Worm (Caenorhabditis elegans) whole organism, L1 larva: Measurements from ENCODE around the gene srr-10.
A peak's percentile ranks its signal among the peaks of the same experiment; 100 is the strongest.

Experiments
- C04F5.9 ChIP-seq: sonication (generic microtip); optimal IDR thresholded peaks from 2 replicates; lab custom pipeline; 2016; ENCODE audit warnings: missing genetic modification characterization, missing compliant biosample characterization
- Y116A8C.19 ChIP-seq: sonication (generic microtip); optimal IDR thresholded peaks from 2 replicates; lab custom pipeline; 2016; ENCODE audit warnings: missing compliant biosample characterization, missing genetic modification characterization, borderline replicate concordance
- aha-1 ChIP-seq: fragments of 150-350 bp; optimal IDR thresholded peaks from 2 replicates; lab custom pipeline; 2014; ENCODE audit warnings: missing biosample characterization, missing genetic modification characterization
- ama-1 ChIP-seq: fragments of 150-350 bp; optimal IDR thresholded peaks from 2 replicates; lab custom pipeline; 2014
- blmp-1 ChIP-seq: fragments of 150-350 bp; optimal IDR thresholded peaks from 2 replicates; lab custom pipeline; 2014; ENCODE audit warnings: missing biosample characterization, missing genetic modification characterization
- ceh-82 ChIP-seq, 3 experiments: fragments of 150-350 bp in 1 of 3; sonication (generic microtip) in 2 of 3; optimal IDR thresholded peaks; 2 replicates each; lab custom pipeline; 2014 to 2017; ENCODE audit warnings: missing biosample characterization in 3 of 3, missing genetic modification characterization in 3 of 3
- ceh-90 ChIP-seq: sonication (generic microtip); optimal IDR thresholded peaks from 2 replicates; lab custom pipeline; 2016; ENCODE audit warnings: missing genetic modification characterization, missing compliant biosample characterization
- dsc-1 ChIP-seq: sonication (generic microtip); optimal IDR thresholded peaks from 2 replicates; lab custom pipeline; 2016; ENCODE audit warnings: mild to moderate bottlenecking, missing genetic modification characterization, missing compliant biosample characterization
- efl-1 ChIP-seq, 4 experiments: fragments of 150-350 bp; optimal IDR thresholded peaks in 3 of 4; peaks in 1 of 4; 1 replicate in 1 of 4; 2 replicates in 3 of 4; lab custom pipeline; 2014; ENCODE audit warnings: missing biosample characterization in 2 of 4, missing genetic modification characterization in 2 of 4, missing genetic modification reagents in 2 of 4
- efl-3 ChIP-seq: fragments of 200-800 bp; sonication (Bioruptor generic); optimal IDR thresholded peaks from 2 replicates; lab custom pipeline; 2018; ENCODE audit warnings: mild to moderate bottlenecking, missing genetic modification characterization, missing compliant biosample characterization
- egl-27 ChIP-seq, 2 experiments: fragments of 150-350 bp in 1 of 2; sonication (generic microtip); optimal IDR thresholded peaks; 3 replicates each; lab custom pipeline; 2017 to 2018; ENCODE audit warnings: missing biosample characterization in 2 of 2, missing genetic modification characterization in 2 of 2, missing genetic modification reagents in 2 of 2
- elt-2 ChIP-seq: sonication (generic microtip); optimal IDR thresholded peaks from 2 replicates; lab custom pipeline; 2016; ENCODE audit warnings: missing genetic modification characterization, mild to moderate bottlenecking, inconsistent platforms, missing compliant biosample characterization, missing genetic modification reagents
- ets-5 ChIP-seq: fragments of 200-800 bp; sonication (Bioruptor generic); IDR thresholded peaks from 2 replicates; pipeline ENCODE4 v1.3.6; 2022; ENCODE audit warnings: missing genetic modification characterization, missing compliant biosample characterization
- fos-1 ChIP-seq: fragments of 150-350 bp; optimal IDR thresholded peaks from 2 replicates; lab custom pipeline; 2014; ENCODE audit warnings: missing biosample characterization, missing genetic modification characterization
- grh-1 ChIP-seq: fragments of 200-800 bp; sonication (Bioruptor generic); IDR thresholded peaks from 2 replicates; pipeline ENCODE4 v1.3.6; 2022; ENCODE audit warnings: missing genetic modification reagents, missing genetic modification characterization, missing compliant biosample characterization
- hlh-17 ChIP-seq: fragments of 200-800 bp; sonication (Bioruptor generic); optimal IDR thresholded peaks from 2 replicates; lab custom pipeline; 2018; ENCODE audit warnings: missing genetic modification characterization, mild to moderate bottlenecking, missing compliant biosample characterization, moderate library complexity, borderline replicate concordance
- hpl-2 ChIP-seq: fragments of 150-350 bp; optimal IDR thresholded peaks from 2 replicates; lab custom pipeline; 2014; ENCODE audit warnings: missing biosample characterization, missing genetic modification reagents, missing genetic modification characterization
- irx-1 ChIP-seq: sonication (generic microtip); optimal IDR thresholded peaks from 2 replicates; lab custom pipeline; 2016; ENCODE audit warnings: missing genetic modification characterization, missing compliant biosample characterization
- jun-1 ChIP-seq: fragments of 150-350 bp; optimal IDR thresholded peaks from 2 replicates; lab custom pipeline; 2014; ENCODE audit warnings: missing biosample characterization, missing genetic modification reagents, missing genetic modification characterization
- lin-13 ChIP-seq: fragments of 150-350 bp; optimal IDR thresholded peaks from 2 replicates; lab custom pipeline; 2014; ENCODE audit warnings: missing biosample characterization, missing genetic modification reagents, missing genetic modification characterization
- lin-39 ChIP-seq: fragments of 150-350 bp; optimal IDR thresholded peaks from 2 replicates; lab custom pipeline; 2014; ENCODE audit warnings: missing biosample characterization, missing genetic modification reagents, missing genetic modification characterization
- lir-3 ChIP-seq: sonication (generic microtip); optimal IDR thresholded peaks from 2 replicates; lab custom pipeline; 2016; ENCODE audit warnings: mild to moderate bottlenecking, missing genetic modification characterization, moderate library complexity, missing compliant biosample characterization; ENCODE audit not compliant: poor library complexity
- lsy-2 ChIP-seq, 2 experiments: fragments of 150-350 bp; optimal IDR thresholded peaks; 2 replicates each; lab custom pipeline; 2014; ENCODE audit warnings: missing biosample characterization in 2 of 2, missing genetic modification characterization in 2 of 2
- mab-9 ChIP-seq: fragments of 200-800 bp; sonication (Bioruptor generic); IDR thresholded peaks from 2 replicates; pipeline ENCODE4 v1.3.6; 2022; ENCODE audit warnings: missing genetic modification reagents, missing genetic modification characterization, missing compliant biosample characterization
- mdl-1 ChIP-seq, 2 experiments: fragments of 150-350 bp; optimal IDR thresholded peaks; 2 replicates each; lab custom pipeline; 2014 to 2017; ENCODE audit warnings: missing biosample characterization in 2 of 2, missing genetic modification characterization in 2 of 2, inconsistent platforms in 1 of 2
- mef-2 ChIP-seq: fragments of 150-350 bp; optimal IDR thresholded peaks from 2 replicates; lab custom pipeline; 2014; ENCODE audit warnings: missing biosample characterization, missing genetic modification characterization
- mep-1 ChIP-seq: fragments of 150-350 bp; optimal IDR thresholded peaks from 2 replicates; lab custom pipeline; 2014; ENCODE audit warnings: missing biosample characterization, missing genetic modification characterization
- nhr-47 ChIP-seq: sonication (generic microtip); optimal IDR thresholded peaks from 2 replicates; lab custom pipeline; 2016; ENCODE audit warnings: mild to moderate bottlenecking, missing genetic modification characterization, moderate library complexity, missing compliant biosample characterization
- nhr-77 ChIP-seq: fragments of 150-350 bp; optimal IDR thresholded peaks from 2 replicates; lab custom pipeline; 2014; ENCODE audit warnings: missing biosample characterization, missing genetic modification characterization
- pag-3 ChIP-seq: sonication (generic microtip); optimal IDR thresholded peaks from 2 replicates; lab custom pipeline; 2017; ENCODE audit warnings: missing genetic modification characterization, mild to moderate bottlenecking, missing compliant biosample characterization, antibody characterized with exemption, borderline replicate concordance; ENCODE audit not compliant: insufficient read depth
- pax-3 ChIP-seq: fragments of 200-800 bp; sonication (Bioruptor generic); optimal IDR thresholded peaks from 2 replicates; lab custom pipeline; 2018; ENCODE audit warnings: mild to moderate bottlenecking, missing genetic modification characterization, moderate library complexity, missing compliant biosample characterization
- pqm-1 ChIP-seq: sonication (generic microtip); optimal IDR thresholded peaks from 3 replicates; lab custom pipeline; 2017; ENCODE audit warnings: missing biosample characterization, missing genetic modification characterization
- skn-1 ChIP-seq: fragments of 150-350 bp; optimal IDR thresholded peaks from 2 replicates; lab custom pipeline; 2014; ENCODE audit warnings: missing biosample characterization, missing genetic modification characterization
- snpc-4 ChIP-seq: fragments of 150-350 bp; optimal IDR thresholded peaks from 2 replicates; lab custom pipeline; 2014; ENCODE audit warnings: missing biosample characterization, missing genetic modification characterization
- snu-23 ChIP-seq: sonication (generic microtip); optimal IDR thresholded peaks from 2 replicates; lab custom pipeline; 2016; ENCODE audit warnings: missing genetic modification characterization, missing compliant biosample characterization
- sox-4 ChIP-seq: sonication (generic microtip); optimal IDR thresholded peaks from 2 replicates; lab custom pipeline; 2016; ENCODE audit warnings: missing genetic modification characterization, missing compliant biosample characterization
- sptf-1 ChIP-seq: fragments of 150-350 bp; optimal IDR thresholded peaks from 2 replicates; lab custom pipeline; 2014; ENCODE audit warnings: missing biosample characterization, missing genetic modification characterization
- sup-37 ChIP-seq: fragments of 200-800 bp; sonication (Bioruptor generic); optimal IDR thresholded peaks from 2 replicates; lab custom pipeline; 2018; ENCODE audit warnings: mild to moderate bottlenecking, missing genetic modification characterization, missing compliant biosample characterization
- tbx-2 ChIP-seq: sonication (generic microtip); optimal IDR thresholded peaks from 2 replicates; lab custom pipeline; 2016; ENCODE audit warnings: missing genetic modification characterization, missing compliant biosample characterization
- unc-30 ChIP-seq: sonication (generic microtip); optimal IDR thresholded peaks from 2 replicates; lab custom pipeline; 2017; ENCODE audit warnings: missing biosample characterization, missing genetic modification characterization
- unc-62 ChIP-seq: fragments of 150-350 bp; optimal IDR thresholded peaks from 2 replicates; lab custom pipeline; 2014; ENCODE audit warnings: missing biosample characterization, missing genetic modification reagents, missing genetic modification characterization
- unc-86 ChIP-seq: sonication (generic microtip); optimal IDR thresholded peaks from 2 replicates; lab custom pipeline; 2016; ENCODE audit warnings: missing genetic modification characterization, missing compliant biosample characterization
- zip-4 ChIP-seq: fragments of 200-800 bp; sonication (Bioruptor generic); optimal IDR thresholded peaks from 2 replicates; lab custom pipeline; 2018; ENCODE audit warnings: mild to moderate bottlenecking, missing genetic modification characterization, moderate library complexity, missing compliant biosample characterization
- ztf-11 ChIP-seq, 2 experiments: sonication (generic microtip); optimal IDR thresholded peaks; 2 replicates each; lab custom pipeline; 2016 to 2017; ENCODE audit warnings: missing genetic modification characterization in 2 of 2, missing biosample characterization in 1 of 2, missing compliant biosample characterization in 1 of 2
- ztf-4 ChIP-seq: fragments of 150-350 bp; optimal IDR thresholded peaks from 2 replicates; lab custom pipeline; 2014; ENCODE audit warnings: missing biosample characterization, missing genetic modification characterization

srr-10 gene

DNA sequence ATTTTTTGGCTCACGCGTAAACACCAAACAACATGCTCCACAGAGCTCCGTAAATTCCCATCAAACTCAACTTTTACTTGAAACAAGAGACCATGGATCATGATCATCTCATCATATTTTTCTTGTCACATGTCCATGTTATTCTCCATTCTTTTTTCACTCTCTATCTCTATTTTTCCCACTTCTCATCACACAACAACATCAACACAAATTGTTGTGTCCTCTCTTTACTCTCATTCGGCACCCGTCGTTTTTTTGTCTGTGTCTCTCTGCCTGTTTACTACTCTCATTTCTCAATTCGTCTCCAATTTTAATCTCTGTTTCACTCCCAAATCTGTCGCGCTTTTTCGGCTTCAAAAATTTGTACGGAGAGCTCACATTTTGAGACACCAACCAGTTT lies 23.9 kb downstream of the srr-10 start (continued):
- no peak for TF ChIP-seq sup-37
- TF ChIP-seq lir-3 (tag; lab: Kevin White, UChicago) = peak; percentile 56
- no peak for TF ChIP-seq unc-86 (tag; lab: Kevin White, UChicago)
- TF ChIP-seq pax-3 (tag; lab: Kevin White, UChicago) = no peak
- TF ChIP-seq mef-2 (tag; lab: Kevin White, UChicago) = peak; percentile 16
- no peak for TF ChIP-seq ama-1 (lab: Kevin White, UChicago)
- TF ChIP-seq aha-1 (tag; lab: Kevin White, UChicago) = no peak
- no peak for TF ChIP-seq jun-1 (tag; lab: Kevin White, UChicago)
- TF ChIP-seq sox-4 (tag; lab: Kevin White, UChicago) = no peak
- TF ChIP-seq lin-39 (tag; lab: Kevin White, UChicago) = no peak
- no peak for TF ChIP-seq nhr-77 (tag; lab: Kevin White, UChicago)
- TF ChIP-seq ztf-4 (tag; lab: Kevin White, UChicago) = no peak
- TF ChIP-seq mep-1 (tag; lab: Kevin White, UChicago) = peak; percentile 72
- TF ChIP-seq mdl-1 (tag; optimal IDR thresholded peaks at IDR 0.05; lab: Kevin White, UChicago) = peak in 1 of 2 experiments; percentile 73
- no peak for TF ChIP-seq hpl-2 (GFP tag; lab: Kevin White, UChicago)
- no peak for TF ChIP-seq egl-27 (tag; optimal IDR thresholded peaks at IDR 0.05; lab: Kevin White, UChicago)
- TF ChIP-seq C04F5.9 (tag; lab: Kevin White, UChicago) = no peak
- peak; percentile 53 for TF ChIP-seq irx-1 (tag; lab: Kevin White, UChicago)
- peak; percentile 46 for TF ChIP-seq nhr-47 (tag; lab: Kevin White, UChicago)
- no peak for TF ChIP-seq unc-30 (tag; lab: Kevin White, UChicago)
- TF ChIP-seq snu-23 (GFP tag; lab: Kevin White, UChicago) = peak; percentile 89
- peak in 1 of 3 experiments; percentile 57 for TF ChIP-seq ceh-82 (tag; optimal IDR thresholded peaks at IDR 0.05; lab: Kevin White, UChicago)
- TF ChIP-seq efl-1 (optimal IDR thresholded peaks at IDR 0.05; lab: Kevin White, UChicago) = peak; percentile 49 to 61
- peak; percentile 34 to 93 for TF ChIP-seq efl-1 (GFP tag; optimal IDR thresholded peaks at IDR 0.05 in 1 of 2; lab: Kevin White, UChicago)
- no peak for TF ChIP-seq ztf-11 (tag; optimal IDR thresholded peaks at IDR 0.05; lab: Kevin White, UChicago)
- no peak for TF ChIP-seq snpc-4 (tag; lab: Kevin White, UChicago)
- no peak for TF ChIP-seq hlh-17
- TF ChIP-seq Y116A8C.19 (tag; lab: Kevin White, UChicago) = no peak
- no peak for TF ChIP-seq pag-3
- no peak for TF ChIP-seq pqm-1
- peak; percentile 83 for TF ChIP-seq blmp-1 (tag; lab: Kevin White, UChicago)
- peak; percentile 49 for TF ChIP-seq fos-1
- TF ChIP-seq efl-3 = no peak
- TF ChIP-seq tbx-2 = peak; percentile 56
- peak; percentile 44 to 75 for TF ChIP-seq lsy-2 (tag; optimal IDR thresholded peaks at IDR 0.05; lab: Kevin White, UChicago)
- no peak for TF ChIP-seq ceh-90 (tag; lab: Kevin White, UChicago)
- TF ChIP-seq zip-4 (GFP tag; lab: Kevin White, UChicago) = no peak
- TF ChIP-seq grh-1 (GFP tag; lab: Robert Waterston, UW) = no peak
- no peak for TF ChIP-seq skn-1 (tag; lab: Kevin White, UChicago)
- no peak for TF ChIP-seq dsc-1
- TF ChIP-seq elt-2 (tag; lab: Kevin White, UChicago) = no peak
- no peak for TF ChIP-seq unc-62 (GFP tag; lab: Kevin White, UChicago)
- no peak; the same call in 1 of the 2 replicates for TF ChIP-seq mab-9 (GFP tag; lab: Robert Waterston, UW)
- TF ChIP-seq sptf-1 (tag; lab: Kevin White, UChicago) = no peak
- TF ChIP-seq ets-5 (GFP tag; lab: Robert Waterston, UW) = no peak
- TF ChIP-seq lin-13 = peak; percentile 45
